Worm (Caenorhabditis elegans): ENCODE measurements around the gene Y105C5B.8.

The Y105C5B.8 gene

ce11 chrIV:15931833-15932232, 5.2 kb upstream of the Y105C5B.8 start (continued):
- no peak for TF ChIP-seq nhr-41 (GFP tag; IDR thresholded peaks at IDR 0.05)
- no peak for TF ChIP-seq fkh-10 (GFP tag; optimal IDR thresholded peaks at IDR 0.05)
- TF ChIP-seq unc-62 (GFP tag; optimal IDR thresholded peaks at IDR 0.05 in 1 of 2), result no peak
- no peak for TF ChIP-seq unc-62 (tag; optimal IDR thresholded peaks at IDR 0.05)
- TF ChIP-seq Y5F2A.4 (GFP tag; optimal IDR thresholded peaks at IDR 0.05), result no peak
- peak; percentile 72 for TF ChIP-seq lin-38 (GFP tag; IDR thresholded peaks at IDR 0.05)
- TF ChIP-seq tra-1 (GFP tag; IDR thresholded peaks at IDR 0.05), result peak; percentile 77
- TF ChIP-seq spr-1 (tag; optimal IDR thresholded peaks at IDR 0.05), result peak; percentile 63
- no peak for TF ChIP-seq F44E2.7 (GFP tag; IDR thresholded peaks at IDR 0.05)
- TF ChIP-seq ztf-11 (tag; optimal IDR thresholded peaks at IDR 0.05), result no peak
- no peak for TF ChIP-seq ztf-7 (tag; optimal IDR thresholded peaks at IDR 0.05)
- no peak for TF ChIP-seq spr-3 (GFP tag; optimal IDR thresholded peaks at IDR 0.05)
- TF ChIP-seq F10B5.3 (tag; optimal IDR thresholded peaks at IDR 0.05), result no peak
- no peak for TF ChIP-seq daf-12 (tag; optimal IDR thresholded peaks at IDR 0.05)
- peak; percentile 53; the same call in 1 of the 2 replicates for TF ChIP-seq lin-29 (GFP tag; IDR thresholded peaks at IDR 0.05)
- TF ChIP-seq daf-16 (GFP tag; optimal IDR thresholded peaks at IDR 0.05), result peak in 1 of 2 experiments; percentile 85
- peak; percentile 54 for TF ChIP-seq daf-16 (tag; optimal IDR thresholded peaks at IDR 0.05)
- no peak for TF ChIP-seq aha-1 (tag)
- peak; percentile 65; the same call in 1 of the 2 replicates for TF ChIP-seq madf-9 (GFP tag; conservative IDR thresholded peaks at IDR 0.05)
- no peak for TF ChIP-seq F37D6.2 (tag; optimal IDR thresholded peaks at IDR 0.05)
- TF ChIP-seq zag-1 (tag; optimal IDR thresholded peaks at IDR 0.05), result no peak
- peak; percentile 98 for TF ChIP-seq snpc-1.2 (GFP tag; IDR thresholded peaks at IDR 0.05)
- peak; percentile 9 for TF ChIP-seq dve-1 (tag; optimal IDR thresholded peaks at IDR 0.05; ENCODE audit: insufficient read depth)
- no peak for TF ChIP-seq snpc-4 (tag; optimal IDR thresholded peaks at IDR 0.05)
- TF ChIP-seq mxl-3 (GFP tag; optimal IDR thresholded peaks at IDR 0.05), result peak; percentile 52
- peak; percentile 21 for TF ChIP-seq hlh-11 (tag; optimal IDR thresholded peaks at IDR 0.05)
- TF ChIP-seq egl-43 (GFP tag; IDR thresholded peaks at IDR 0.05), result peak; percentile 91
- peak; percentile 84 for TF ChIP-seq F26F4.8 (GFP tag; conservative IDR thresholded peaks at IDR 0.05)
- no peak for TF ChIP-seq ces-1 (GFP tag; optimal IDR thresholded peaks at IDR 0.05)
- TF ChIP-seq mdl-1 (tag; optimal IDR thresholded peaks at IDR 0.05), result peak in 1 of 2 experiments; percentile 49
- TF ChIP-seq mep-1 (tag; optimal IDR thresholded peaks at IDR 0.05), result peak; percentile 70
- peak; percentile 66 for TF ChIP-seq lir-3 (tag; optimal IDR thresholded peaks at IDR 0.05)
- no peak for TF ChIP-seq tag-97 (GFP tag; IDR thresholded peaks at IDR 0.05)
- peak; percentile 71 to 84; a peak in 3 of 4 replicates for TF ChIP-seq madf-5 (GFP tag; IDR thresholded peaks at IDR 0.05)
- no peak for TF ChIP-seq nhr-10 (tag; optimal IDR thresholded peaks at IDR 0.05)
- TF ChIP-seq mes-2 (tag; optimal IDR thresholded peaks at IDR 0.05; ENCODE audit: poor library complexity, severe bottlenecking), result peak; percentile 73
- no peak for TF ChIP-seq ceh-20 (GFP tag; IDR thresholded peaks at IDR 0.05)
- peak; percentile 38 for TF ChIP-seq gei-8 (GFP tag; optimal IDR thresholded peaks at IDR 0.05)
- no peak for TF ChIP-seq jun-1 (tag; optimal IDR thresholded peaks at IDR 0.05)
- TF ChIP-seq zip-2 (tag; optimal IDR thresholded peaks at IDR 0.05), result no peak
- TF ChIP-seq aly-2 (tag; optimal IDR thresholded peaks at IDR 0.05), result no peak
- no peak for TF ChIP-seq lsy-2 (tag; optimal IDR thresholded peaks at IDR 0.05)
- TF ChIP-seq arid-1 (GFP tag; conservative IDR thresholded peaks at IDR 0.05), result peak; percentile 80
- TF ChIP-seq duxl-1 (tag; optimal IDR thresholded peaks at IDR 0.05; ENCODE audit: poor library complexity), result no peak
- peak; percentile 84 for TF ChIP-seq nhr-111 (GFP tag; optimal IDR thresholded peaks at IDR 0.05)
- peak; percentile 67 for TF ChIP-seq ctbp-1 (GFP tag; IDR thresholded peaks at IDR 0.05)
- TF ChIP-seq nhr-77 (tag; optimal IDR thresholded peaks at IDR 0.05), result no peak
- TF ChIP-seq vab-7 (GFP tag; IDR thresholded peaks at IDR 0.05), result peak; percentile 75; the same call in 1 of the 2 replicates
- no peak for TF ChIP-seq fos-1 (tag; optimal IDR thresholded peaks at IDR 0.05)
- TF ChIP-seq lin-15B (tag; optimal IDR thresholded peaks at IDR 0.05), result no peak
- peak; percentile 81 for TF ChIP-seq T26A8.4 (GFP tag; IDR thresholded peaks at IDR 0.05)
- TF ChIP-seq hmg-1.1 (GFP tag; IDR thresholded peaks at IDR 0.05), result peak; percentile 68
- TF ChIP-seq T20F7.1 (GFP tag; optimal IDR thresholded peaks at IDR 0.05), result no peak
